Fruit fly (Drosophila melanogaster) whole organism, embryonic: ENCODE data around the gene CG14104.

Source experiments
- Ada2b ChIP-seq: fragments of 200-800 bp; sonication (Bioruptor generic); IDR thresholded peaks from 2 replicates; pipeline ENCODE4 v1.3.6; 2022; ENCODE audit warnings: missing biosample characterization, missing genetic modification characterization
- Aef1 ChIP-seq: fragments of 200-800 bp; sonication (Bioruptor generic); IDR thresholded peaks from 3 replicates; pipeline ENCODE4 v1.3.6; 2022; ENCODE audit warnings: missing biosample characterization, missing genetic modification characterization
- Blimp-1 ChIP-seq: fragments of 200-800 bp; sonication (Bioruptor generic); optimal IDR thresholded peaks from 3 replicates; lab custom pipeline; 2018; ENCODE audit warnings: missing biosample characterization, missing genetic modification characterization, mild to moderate bottlenecking, moderate library complexity, missing genetic modification reagents
- CG10209 ChIP-seq: fragments of 200-800 bp; sonication (Bioruptor generic); optimal IDR thresholded peaks from 3 replicates; lab custom pipeline; 2017; ENCODE audit warnings: missing biosample characterization, mild to moderate bottlenecking, missing genetic modification characterization, missing genetic modification reagents
- CG10543 ChIP-seq: fragments of 200-800 bp; sonication (Bioruptor generic); optimal IDR thresholded peaks from 3 replicates; lab custom pipeline; 2017; ENCODE audit warnings: missing biosample characterization, mild to moderate bottlenecking, missing genetic modification characterization, moderate library complexity
- CG10959 ChIP-seq: fragments of 200-800 bp; sonication (Bioruptor generic); IDR thresholded peaks from 2 replicates; pipeline ENCODE4 v1.3.6; 2022; ENCODE audit warnings: missing biosample characterization, missing genetic modification characterization
- CG11093 ChIP-seq: fragments of 200-800 bp; sonication (Bioruptor generic); IDR thresholded peaks from 3 replicates; pipeline ENCODE4 v1.3.6; 2022; ENCODE audit warnings: missing biosample characterization, missing genetic modification characterization
- CG11398 ChIP-seq: fragments of 200-800 bp; sonication (Bioruptor generic); optimal IDR thresholded peaks from 2 replicates; lab custom pipeline; 2016; ENCODE audit warnings: missing biosample characterization, missing genetic modification characterization
- CG12104 ChIP-seq: fragments of 200-800 bp; sonication (Bioruptor generic); optimal IDR thresholded peaks from 3 replicates; lab custom pipeline; 2016; ENCODE audit warnings: missing biosample characterization, missing genetic modification characterization
- CG14860 ChIP-seq: fragments of 200-800 bp; sonication (Bioruptor generic); IDR thresholded peaks from 3 replicates; pipeline ENCODE4 v1.3.6; 2022; ENCODE audit warnings: missing biosample characterization, missing genetic modification characterization; ENCODE audit not compliant: partially characterized antibody
- CG1603 ChIP-seq: fragments of 200-800 bp; sonication (Bioruptor generic); optimal IDR thresholded peaks from 2 replicates; lab custom pipeline; 2019; ENCODE audit warnings: missing biosample characterization, mild to moderate bottlenecking, missing genetic modification characterization, moderate library complexity
- CG17359 ChIP-seq: fragments of 200-800 bp; sonication (Bioruptor generic); optimal IDR thresholded peaks from 3 replicates; lab custom pipeline; 2018; ENCODE audit warnings: missing biosample characterization, mild to moderate bottlenecking, missing genetic modification characterization, moderate library complexity
- CG18011 ChIP-seq: fragments of 200-800 bp; sonication (Bioruptor generic); optimal IDR thresholded peaks from 2 replicates; lab custom pipeline; 2017; ENCODE audit warnings: missing biosample characterization, missing genetic modification characterization, mild to moderate bottlenecking, moderate library complexity, missing genotype
- CG2712 ChIP-seq: fragments of 200-800 bp; optimal IDR thresholded peaks from 3 replicates; lab custom pipeline; 2019; ENCODE audit warnings: missing biosample characterization, mild to moderate bottlenecking, missing genetic modification characterization, moderate library complexity
- CG31441 ChIP-seq: fragments of 200-800 bp; sonication (Bioruptor generic); IDR thresholded peaks from 2 replicates; pipeline ENCODE4 v1.3.6; 2022; ENCODE audit warnings: missing biosample characterization, missing genetic modification characterization
- CG6689 ChIP-seq: fragments of 200-800 bp; sonication (Bioruptor generic); IDR thresholded peaks from 2 replicates; pipeline ENCODE4 v1.3.6; 2022; ENCODE audit warnings: missing biosample characterization, missing genetic modification characterization
- CG7271 ChIP-seq: fragments of 200-800 bp; sonication (Bioruptor generic); optimal IDR thresholded peaks from 2 replicates; lab custom pipeline; 2018; ENCODE audit warnings: missing biosample characterization, mild to moderate bottlenecking, missing genetic modification characterization, moderate library complexity
- CG7963 ChIP-seq: fragments of 200-800 bp; sonication (Bioruptor generic); IDR thresholded peaks from 3 replicates; pipeline ENCODE4 v1.3.6; 2022; ENCODE audit warnings: missing biosample characterization, missing genetic modification characterization; ENCODE audit not compliant: partially characterized antibody
- Drgx ChIP-seq: fragments of 200-800 bp; sonication (Bioruptor generic); IDR thresholded peaks from 2 replicates; pipeline ENCODE4 v1.3.6; 2022; ENCODE audit warnings: missing biosample characterization, missing genetic modification characterization
- HLH3B ChIP-seq: fragments of 200-800 bp; sonication (Bioruptor generic); IDR thresholded peaks from 2 replicates; pipeline ENCODE4 v1.3.6; 2022; ENCODE audit warnings: missing biosample characterization, missing genetic modification characterization
- HmgZ ChIP-seq: fragments of 200-800 bp; sonication (Bioruptor generic); optimal IDR thresholded peaks from 2 replicates; lab custom pipeline; 2018; ENCODE audit warnings: missing biosample characterization, mild to moderate bottlenecking, missing genetic modification characterization
- MESR4 ChIP-seq: fragments of 200-800 bp; sonication (Bioruptor generic); optimal IDR thresholded peaks from 2 replicates; lab custom pipeline; 2018; ENCODE audit warnings: missing biosample characterization, mild to moderate bottlenecking, missing genetic modification characterization, moderate library complexity
- Neu2 ChIP-seq: fragments of 200-800 bp; sonication (Bioruptor generic); optimal IDR thresholded peaks from 3 replicates; lab custom pipeline; 2016; ENCODE audit warnings: missing biosample characterization, missing genetic modification characterization, borderline replicate concordance
- Nf-YC ChIP-seq: fragments of 200-800 bp; optimal IDR thresholded peaks from 3 replicates; lab custom pipeline; 2019; ENCODE audit warnings: missing biosample characterization, mild to moderate bottlenecking, missing genetic modification characterization, moderate library complexity
- NfI ChIP-seq: fragments of 200-800 bp; sonication (Bioruptor generic); optimal IDR thresholded peaks from 3 replicates; lab custom pipeline; 2018; ENCODE audit warnings: missing biosample characterization, mild to moderate bottlenecking, missing genetic modification characterization, moderate library complexity
- Sry-β ChIP-seq: fragments of 200-800 bp; sonication (Bioruptor generic); optimal IDR thresholded peaks from 2 replicates; lab custom pipeline; 2018; ENCODE audit warnings: missing biosample characterization, mild to moderate bottlenecking, missing genetic modification characterization, moderate library complexity
- Xbp1 ChIP-seq: fragments of 200-800 bp; sonication (Bioruptor generic); optimal IDR thresholded peaks from 3 replicates; lab custom pipeline; 2016; ENCODE audit warnings: missing biosample characterization, mild to moderate bottlenecking, missing genetic modification characterization
- ac ChIP-seq: fragments of 200-800 bp; sonication (Bioruptor generic); optimal IDR thresholded peaks from 3 replicates; lab custom pipeline; 2017; ENCODE audit warnings: missing biosample characterization, mild to moderate bottlenecking, missing genetic modification characterization
- aop ChIP-seq: fragments of 200-800 bp; sonication (Bioruptor generic); IDR thresholded peaks from 2 replicates; pipeline ENCODE4 v1.3.6; 2022; ENCODE audit warnings: missing biosample characterization, missing genetic modification characterization
- ap ChIP-seq: fragments of 200-800 bp; sonication (Bioruptor generic); IDR thresholded peaks from 2 replicates; pipeline ENCODE4 v1.3.6; 2022; ENCODE audit warnings: missing biosample characterization, missing genetic modification characterization
- caup ChIP-seq: fragments of 200-800 bp; sonication (Bioruptor generic); optimal IDR thresholded peaks from 3 replicates; lab custom pipeline; 2017; ENCODE audit warnings: missing biosample characterization, mild to moderate bottlenecking, missing genetic modification characterization, moderate library complexity; ENCODE audit not compliant: severe bottlenecking
- dimm ChIP-seq: fragments of 200-800 bp; sonication (Bioruptor generic); IDR thresholded peaks from 2 replicates; pipeline ENCODE4 v1.3.6; 2022; ENCODE audit warnings: missing biosample characterization, missing genetic modification characterization
- dm ChIP-seq: fragments of 200-800 bp; sonication (Bioruptor generic); optimal IDR thresholded peaks from 3 replicates; lab custom pipeline; 2016; ENCODE audit warnings: missing biosample characterization, missing genetic modification characterization
- dysf ChIP-seq: fragments of 200-800 bp; sonication (Bioruptor generic); IDR thresholded peaks from 3 replicates; pipeline ENCODE4 v1.3.6; 2022; ENCODE audit warnings: missing biosample characterization, missing genetic modification characterization
- ems ChIP-seq: fragments of 200-800 bp; sonication (Bioruptor generic); optimal IDR thresholded peaks from 3 replicates; lab custom pipeline; 2016; ENCODE audit warnings: missing biosample characterization, missing genetic modification characterization
- eyg ChIP-seq: fragments of 200-800 bp; sonication (Bioruptor generic); optimal IDR thresholded peaks from 3 replicates; lab custom pipeline; 2016; ENCODE audit warnings: missing biosample characterization, missing genetic modification characterization
- fru ChIP-seq: fragments of >200 bp; optimal IDR thresholded peaks from 2 replicates; lab custom pipeline; 2017
- gcm ChIP-seq: fragments of 200-800 bp; sonication (Bioruptor generic); optimal IDR thresholded peaks from 2 replicates; lab custom pipeline; 2019; ENCODE audit warnings: missing biosample characterization, mild to moderate bottlenecking, missing genetic modification characterization, moderate library complexity
- gsb ChIP-seq: fragments of 200-800 bp; sonication (Bioruptor generic); IDR thresholded peaks from 2 replicates; pipeline ENCODE4 v1.3.6; 2022; ENCODE audit warnings: missing biosample characterization, missing genetic modification characterization
- ind ChIP-seq: fragments of 200-800 bp; sonication (Bioruptor generic); optimal IDR thresholded peaks from 3 replicates; lab custom pipeline; 2016; ENCODE audit warnings: missing biosample characterization, missing genetic modification characterization
- kni ChIP-seq: fragments of 200-800 bp; sonication (Bioruptor generic); optimal IDR thresholded peaks from 3 replicates; lab custom pipeline; 2017; ENCODE audit warnings: mild to moderate bottlenecking, missing biosample characterization, missing genetic modification reagents, missing genetic modification characterization
- lab ChIP-seq: fragments of 200-800 bp; sonication (Bioruptor generic); optimal IDR thresholded peaks from 3 replicates; lab custom pipeline; 2017; ENCODE audit warnings: missing biosample characterization, missing genetic modification characterization, mild to moderate bottlenecking, moderate library complexity, missing genetic modification reagents
- lilli ChIP-seq: fragments of 200-800 bp; sonication (Bioruptor generic); optimal IDR thresholded peaks from 3 replicates; lab custom pipeline; 2016; ENCODE audit warnings: missing biosample characterization, missing genetic modification characterization
- mam ChIP-seq: fragments of 200-800 bp; sonication (Bioruptor generic); optimal IDR thresholded peaks from 3 replicates; lab custom pipeline; 2016; ENCODE audit warnings: missing biosample characterization, missing genetic modification characterization
- rib ChIP-seq: fragments of 200-800 bp; sonication (Bioruptor generic); IDR thresholded peaks from 2 replicates; pipeline ENCODE4 v1.3.6; 2022; ENCODE audit warnings: missing biosample characterization, missing genetic modification characterization
- row ChIP-seq: fragments of 200-800 bp; sonication (Bioruptor generic); IDR thresholded peaks from 3 replicates; pipeline ENCODE4 v1.3.6; 2022; ENCODE audit warnings: missing biosample characterization, missing genetic modification characterization
- tgo ChIP-seq: fragments of 200-800 bp; sonication (Bioruptor generic); IDR thresholded peaks from 3 replicates; pipeline ENCODE4 v1.3.6; 2022; ENCODE audit warnings: missing biosample characterization, missing genetic modification characterization
- tna ChIP-seq: fragments of 200-800 bp; sonication (Bioruptor generic); IDR thresholded peaks from 2 replicates; pipeline ENCODE4 v1.3.6; 2022; ENCODE audit warnings: missing biosample characterization, missing genetic modification characterization; ENCODE audit not compliant: partially characterized antibody
- usp ChIP-seq: fragments of >200 bp; optimal IDR thresholded peaks from 2 replicates; lab custom pipeline; 2017; ENCODE audit warnings: missing biosample characterization, missing genetic modification characterization

CG14104 gene

DNA sequence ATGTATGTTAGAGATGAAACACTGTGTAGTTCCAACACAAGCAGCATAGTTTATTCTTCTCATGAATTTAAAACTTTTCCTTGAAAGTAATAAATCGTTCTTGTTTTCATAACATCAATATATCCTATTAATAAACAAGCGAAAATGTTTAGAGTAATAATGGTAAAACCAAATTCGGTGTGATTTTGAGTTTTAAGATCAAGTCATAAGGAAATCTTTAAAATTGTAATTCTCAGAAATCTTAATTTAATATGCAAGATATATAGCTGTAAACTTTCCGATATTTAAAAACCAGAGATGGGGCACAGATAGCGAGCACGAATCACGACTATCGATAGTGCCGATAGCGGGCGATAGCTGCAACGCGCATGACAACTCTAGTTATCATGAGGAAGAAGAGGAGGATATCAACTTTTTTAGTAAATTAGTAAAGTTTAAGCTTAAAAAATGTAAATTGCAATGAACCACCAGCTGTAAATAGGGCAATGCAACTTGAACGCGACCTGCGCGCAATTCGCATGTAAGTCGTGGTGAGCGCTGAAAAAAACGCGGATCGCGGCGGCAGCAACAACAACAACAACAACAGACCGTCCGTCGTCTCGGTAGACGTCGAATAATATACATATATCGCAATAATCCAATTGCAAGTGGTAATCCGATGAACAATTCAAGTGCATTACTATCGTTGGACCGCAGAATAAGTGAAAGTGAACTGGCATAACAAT is 11.0 kb upstream of the CG14104 start, which contains the start of the genes Fibp and Deaf1 (continued):
- TF ChIP-seq CG11398 (no peak), CG6689 (GFP tag; lab: Robert Waterston, UW) (peak; percentile 55), CG14860 (GFP tag; lab: Robert Waterston, UW) (peak; percentile 97), ac (no peak), ems (GFP tag; lab: Kevin White, UChicago) (peak; percentile 72), CG2712 (tag; lab: Kevin White, UChicago) (peak; percentile 81), ind (GFP tag; lab: Kevin White, UChicago) (peak; percentile 81), Nf-YC (tag; lab: Kevin White, UChicago) (peak; percentile 75), Neu2 (GFP tag; lab: Kevin White, UChicago) (peak; percentile 21), tgo (peak; percentile 64; the same call in 2 of the 3 replicates), HmgZ (tag; lab: Kevin White, UChicago) (peak; percentile 67), caup (peak; percentile 46), dm (GFP tag; lab: Kevin White, UChicago) (peak; percentile 70), Ada2b (GFP tag; lab: Robert Waterston, UW) (peak; percentile 47; the same call in 1 of the 2 replicates), dimm (GFP tag; lab: Robert Waterston, UW) (no peak), dysf (GFP tag; lab: Robert Waterston, UW) (peak; percentile 66; the same call in 2 of the 3 replicates), HLH3B (GFP tag; lab: Robert Waterston, UW) (0 out of 2 replicates have a peak, but pooled peaks have one; percentile 41), gcm (GFP tag; lab: Kevin White, UChicago) (peak; percentile 45), gsb (GFP tag; lab: Robert Waterston, UW) (no peak), CG11093 (GFP tag; lab: Robert Waterston, UW) (peak; percentile 62; the same call in 2 of the 3 replicates), Drgx (GFP tag; lab: Robert Waterston, UW) (no peak), lilli (peak; percentile 89), CG12104 (GFP tag; lab: Kevin White, UChicago) (peak; percentile 74), Xbp1 (GFP tag; lab: Kevin White, UChicago) (peak; percentile 87), CG10959 (no peak), CG17359 (tag; lab: Kevin White, UChicago) (peak; percentile 64), Aef1 (GFP tag; lab: Robert Waterston, UW) (peak; percentile 67; the same call in 2 of the 3 replicates), lab (GFP tag; lab: Kevin White, UChicago) (peak; percentile 64), kni (GFP tag; lab: Kevin White, UChicago) (peak; percentile 42), MESR4 (GFP tag; lab: Kevin White, UChicago) (peak; percentile 82), CG10209 (GFP tag; lab: Kevin White, UChicago) (peak; percentile 54), Sry-β (GFP tag; lab: Kevin White, UChicago) (peak; percentile 38), eyg (peak; percentile 20), aop (no peak), CG7271 (tag; lab: Kevin White, UChicago) (no peak), usp (GFP tag; lab: Kevin White, UChicago) (no peak), CG18011 (GFP tag; lab: Kevin White, UChicago) (peak; percentile 48), mam (GFP tag; lab: Kevin White, UChicago) (peak; percentile 90), CG10543 (peak; percentile 73), CG31441 (GFP tag; lab: Robert Waterston, UW) (peak; percentile 70), fru (lab: Kevin White, UChicago) (no peak), row (GFP tag; lab: Robert Waterston, UW) (peak; percentile 95), CG1603 (tag; lab: Kevin White, UChicago) (peak; percentile 43), NfI (peak; percentile 70), rib (GFP tag; lab: Robert Waterston, UW) (no peak), CG7963 (peak; percentile 96), Blimp-1 (peak; percentile 53), ap (GFP tag; lab: Robert Waterston, UW) (peak; percentile 44; the same call in 1 of the 2 replicates), tna (GFP tag; lab: Robert Waterston, UW) (peak; percentile 95)
